Worm (Caenorhabditis elegans): ENCODE measurements around the gene osm-3.

- TF ChIP-seq ztf-16 (tag; optimal IDR thresholded peaks at IDR 0.05): no peak
- TF ChIP-seq nhr-11 (tag; optimal IDR thresholded peaks at IDR 0.05): no peak
- no peak for TF ChIP-seq pqm-1 (tag; optimal IDR thresholded peaks at IDR 0.05)
- no peak for TF ChIP-seq hlh-30 (tag; optimal IDR thresholded peaks at IDR 0.05; ENCODE audit: insufficient read depth)
- TF ChIP-seq pax-1 (tag; optimal IDR thresholded peaks at IDR 0.05): no peak
- TF ChIP-seq T23F11.4 (GFP tag; optimal IDR thresholded peaks at IDR 0.05): no peak
- TF ChIP-seq ceh-14 (tag; optimal IDR thresholded peaks at IDR 0.05): no peak
These were observed 26.9 kb upstream of the osm-3 start for ce11 chrIV:3827724-3828123.
